Worm (Caenorhabditis elegans) whole organism, L4/young adult: ENCODE results near the gene rimb-1.

ENCODE experiments used
- W03F9.2 ChIP-seq: fragments of 150-350 bp; optimal IDR thresholded peaks from 2 replicates; lab custom pipeline; 2014; ENCODE audit warnings: missing biosample characterization, missing genetic modification characterization
- dao-5 ChIP-seq: sonication (generic microtip); optimal IDR thresholded peaks from 2 replicates; lab custom pipeline; 2016; ENCODE audit warnings: missing genotype, missing genetic modification characterization, moderate library complexity, missing compliant biosample characterization
- him-1 ChIP-seq: sonication (generic microtip); optimal IDR thresholded peaks from 2 replicates; lab custom pipeline; 2016; ENCODE audit warnings: missing genotype, missing genetic modification reagents, missing genetic modification characterization, missing compliant biosample characterization

Gene rimb-1

DNA sequence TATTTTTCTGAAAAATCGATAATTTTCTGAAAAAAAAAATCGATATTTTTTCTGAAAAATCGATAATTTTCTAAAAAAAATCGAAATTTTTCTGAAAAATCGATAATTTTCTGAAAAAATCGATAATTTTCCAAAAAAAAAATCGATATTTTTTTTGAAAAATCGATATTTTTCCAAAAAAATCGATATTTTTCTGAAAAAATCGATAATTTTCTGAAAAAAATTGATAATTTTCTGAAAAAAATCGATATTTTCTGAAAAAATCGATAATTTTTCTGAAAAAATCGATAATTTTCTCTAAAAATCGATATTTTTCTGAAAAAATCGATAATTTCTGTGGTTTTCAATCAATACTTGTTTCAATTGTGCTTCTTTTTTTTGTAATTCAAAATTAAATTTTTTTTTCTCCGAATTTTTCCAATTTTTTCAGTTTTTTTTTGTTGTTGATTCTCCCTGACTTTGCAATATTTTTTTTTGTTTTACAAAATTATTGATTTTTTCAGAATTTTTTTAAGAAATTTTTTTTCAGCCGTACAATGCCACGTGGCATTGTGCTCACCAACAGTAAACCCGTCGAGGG, 45.9 kb downstream of the rimb-1 start, which contains the start of gene rexd-1:
Gene rexd-1 (plus strand): TSS at position 530 of the 580 bp plus-strand sequence.
- TF ChIP-seq dao-5 (tag; lab: Kevin White, UChicago) = no peak
- TF ChIP-seq him-1 (tag; lab: Kevin White, UChicago) = no peak
- TF ChIP-seq W03F9.2 = no peak

DNA sequence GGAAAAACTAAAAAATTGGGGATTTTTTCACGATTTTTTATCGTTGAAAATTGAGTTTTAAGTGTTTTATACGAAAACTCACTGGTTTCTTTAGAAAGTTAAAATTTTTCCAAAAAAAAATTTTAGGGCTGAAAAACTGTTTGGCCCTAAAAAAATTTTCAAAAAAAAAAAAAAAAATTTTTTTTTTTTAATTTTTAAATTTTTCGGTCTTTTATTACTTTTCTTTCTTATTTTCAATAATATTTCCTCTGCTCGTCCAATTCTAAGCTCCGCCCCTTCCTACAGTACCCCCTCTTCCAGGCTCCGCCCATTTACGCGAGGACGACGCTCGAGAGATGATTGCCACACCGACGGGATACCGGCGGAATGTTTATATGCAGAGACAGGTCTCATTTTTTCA, 60.6 kb downstream of the rimb-1 start, which contains the start of gene pqn-82:
Gene pqn-82 (plus strand): TSS at position 301 of the 400 bp plus-strand sequence.
- TF ChIP-seq dao-5 (tag; lab: Kevin White, UChicago) (no peak), W03F9.2 (no peak), him-1 (tag; lab: Kevin White, UChicago) (no peak)

DNA sequence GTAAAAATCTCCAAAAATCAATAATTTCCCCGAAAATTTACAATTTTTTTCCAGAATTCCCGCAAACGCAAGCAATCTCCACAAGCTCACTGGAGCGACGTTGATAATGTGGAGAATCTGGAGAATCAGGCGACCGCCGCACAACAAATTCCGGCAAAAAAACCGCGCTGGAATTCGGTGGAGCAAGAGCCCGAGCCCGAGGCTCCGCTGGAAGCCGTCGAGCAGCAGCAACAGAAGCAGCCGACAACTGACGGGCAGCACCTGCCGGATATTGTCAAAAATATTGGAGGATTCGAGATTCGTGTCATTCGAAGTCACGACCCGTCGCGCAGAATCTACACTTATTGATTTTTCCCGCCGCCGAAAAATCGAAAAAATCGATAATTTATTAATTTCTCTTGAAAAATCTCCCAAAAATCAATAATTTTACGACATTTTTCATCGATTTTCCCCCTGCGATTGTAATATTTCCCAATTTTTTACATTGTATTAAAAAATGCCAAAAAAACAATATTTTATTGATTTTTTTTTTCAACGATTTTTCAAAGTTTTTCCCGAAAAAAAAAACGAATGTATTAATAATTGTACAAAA, 64.1 kb downstream of the rimb-1 start:
- TF ChIP-seq dao-5 (tag; lab: Kevin White, UChicago) (no peak), him-1 (tag; lab: Kevin White, UChicago) (no peak), W03F9.2 (no peak)

DNA sequence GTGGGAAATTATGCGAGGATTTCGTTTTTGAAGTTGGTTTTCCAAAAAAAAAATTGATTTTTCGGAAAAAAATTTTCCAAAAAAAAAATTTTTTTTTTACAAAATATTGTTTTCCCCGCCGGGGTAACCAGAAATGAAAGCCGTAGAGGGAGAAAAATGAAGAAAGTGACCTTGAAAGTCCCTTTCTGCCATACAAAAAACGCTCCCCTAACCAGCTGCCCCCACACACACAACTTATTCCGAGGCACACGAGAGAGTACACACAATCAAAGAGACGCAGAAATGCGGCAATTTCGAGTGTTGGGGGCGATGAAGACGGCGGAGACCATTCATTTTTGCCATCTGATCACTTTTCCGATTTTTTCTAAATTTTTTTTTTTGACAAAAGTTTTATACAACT, 65.8 kb downstream of the rimb-1 start:
- TF ChIP-seq dao-5 (tag; lab: Kevin White, UChicago) (no peak), him-1 (tag; lab: Kevin White, UChicago) (no peak), W03F9.2 (no peak)

DNA sequence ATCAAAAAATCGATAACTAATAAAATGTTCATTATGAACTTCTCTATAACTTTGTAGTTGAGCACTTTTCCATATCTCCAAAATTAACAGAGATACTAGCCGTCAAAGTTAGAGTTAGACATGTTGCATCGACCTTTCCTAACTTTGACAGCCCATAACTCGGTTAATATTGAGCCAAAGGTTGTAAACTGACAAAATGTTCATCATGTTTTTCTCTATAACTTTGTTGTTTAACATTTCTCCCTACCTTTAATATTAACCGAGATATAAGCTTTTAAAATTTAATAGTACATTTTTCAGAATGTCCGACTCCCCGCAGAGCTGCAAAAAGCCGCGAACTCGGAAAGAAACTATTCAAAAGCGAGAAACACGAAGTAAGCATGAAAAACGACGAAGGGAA, 67.0 kb downstream of the rimb-1 start, which contains the start of gene hlh-33:
Gene hlh-33 (plus strand): TSS at position 301 of the 400 bp plus-strand sequence.
- TF ChIP-seq dao-5 (tag; lab: Kevin White, UChicago) (no peak), W03F9.2 (no peak), him-1 (tag; lab: Kevin White, UChicago) (no peak)

DNA sequence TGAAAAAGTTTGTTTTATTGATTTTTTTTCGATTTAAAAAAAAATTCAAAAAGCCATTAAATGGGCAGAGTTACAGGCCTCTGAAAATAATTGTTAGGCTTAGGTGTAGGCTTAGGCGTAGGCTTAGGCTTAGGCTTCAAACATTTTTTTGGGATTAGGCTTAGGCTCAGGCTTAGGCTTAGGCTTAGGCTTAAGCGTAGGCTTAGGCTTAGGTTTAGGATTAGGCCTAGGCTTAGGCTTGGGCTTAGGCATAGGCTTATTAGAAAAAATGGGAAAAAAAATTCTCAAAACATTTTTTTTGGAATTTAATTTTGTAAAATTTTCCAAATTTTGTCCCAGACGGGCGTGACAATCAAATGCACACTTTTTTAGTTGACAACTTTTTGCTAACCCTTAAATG, 68.0 kb downstream of the rimb-1 start:
- TF ChIP-seq him-1 (tag; lab: Kevin White, UChicago) (no peak), dao-5 (tag; lab: Kevin White, UChicago) (no peak), W03F9.2 (no peak)

DNA sequence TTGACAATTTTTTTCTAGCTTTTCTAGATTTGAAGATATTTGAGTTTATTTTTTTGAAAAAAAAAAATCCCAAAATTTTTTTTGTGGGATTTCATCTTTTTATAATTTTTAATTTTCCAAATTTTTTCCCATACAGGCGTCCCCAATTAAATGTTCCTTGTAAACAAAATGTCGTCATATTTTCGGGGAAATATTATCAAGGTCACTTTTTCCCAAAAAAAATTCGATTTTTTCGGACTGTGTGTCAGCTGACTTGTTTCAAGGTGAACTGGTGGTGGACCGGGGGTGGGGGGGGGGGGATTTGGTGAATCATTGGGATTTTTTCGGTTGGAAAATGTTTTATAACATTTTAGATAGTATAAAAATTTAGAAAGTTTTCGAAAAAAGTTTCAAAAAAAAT, 68.5 kb downstream of the rimb-1 start:
- TF ChIP-seq W03F9.2 (no peak), dao-5 (tag; lab: Kevin White, UChicago) (no peak), him-1 (tag; lab: Kevin White, UChicago) (no peak)
